Worm (Caenorhabditis elegans) whole organism, late embryonic: ENCODE data around the gene W06H8.6.

Source experiments
- C08G9.2 ChIP-seq: sonication (generic microtip); optimal IDR thresholded peaks from 2 replicates; lab custom pipeline; 2016; ENCODE audit warnings: mild to moderate bottlenecking, missing genetic modification characterization, moderate library complexity, missing compliant biosample characterization
- C38D4.7 ChIP-seq: fragments of 200-800 bp; sonication (Bioruptor generic); optimal IDR thresholded peaks from 2 replicates; lab custom pipeline; 2018; ENCODE audit warnings: mild to moderate bottlenecking, missing genetic modification characterization, moderate library complexity, missing compliant biosample characterization
- K02D7.2 ChIP-seq: sonication (generic microtip); optimal IDR thresholded peaks from 2 replicates; lab custom pipeline; 2017; ENCODE audit warnings: mild to moderate bottlenecking, missing genetic modification characterization, missing compliant biosample characterization
- K09A11.1 ChIP-seq: sonication (generic microtip); optimal IDR thresholded peaks from 2 replicates; lab custom pipeline; 2017; ENCODE audit warnings: antibody characterized with exemption, mild to moderate bottlenecking, missing genetic modification characterization, missing compliant biosample characterization; ENCODE audit not compliant: insufficient read depth
- T23F11.4 ChIP-seq: fragments of 200-800 bp; sonication (Bioruptor generic); optimal IDR thresholded peaks from 2 replicates; lab custom pipeline; 2018; ENCODE audit warnings: mild to moderate bottlenecking, missing genetic modification characterization, missing compliant biosample characterization
- ama-1 ChIP-seq: fragments of 150-350 bp; optimal IDR thresholded peaks from 2 replicates; lab custom pipeline; 2014
- ceh-14 ChIP-seq: sonication (generic microtip); optimal IDR thresholded peaks from 2 replicates; lab custom pipeline; 2016; ENCODE audit warnings: missing genotype, missing genetic modification characterization, missing compliant biosample characterization
- ceh-18 ChIP-seq: sonication (generic microtip); optimal IDR thresholded peaks from 2 replicates; lab custom pipeline; 2016; ENCODE audit warnings: missing genetic modification characterization, missing compliant biosample characterization
- ceh-19 ChIP-seq: fragments of 200-800 bp; sonication (Bioruptor generic); optimal IDR thresholded peaks from 2 replicates; lab custom pipeline; 2018; ENCODE audit warnings: mild to moderate bottlenecking, missing genetic modification characterization, missing compliant biosample characterization
- ceh-2 ChIP-seq: sonication (generic microtip); optimal IDR thresholded peaks from 2 replicates; lab custom pipeline; 2016; ENCODE audit warnings: missing genotype, missing genetic modification characterization, missing compliant biosample characterization
- ceh-45 ChIP-seq: fragments of 200-800 bp; sonication (Bioruptor generic); IDR thresholded peaks from 2 replicates; pipeline ENCODE4 v1.3.6; 2022; ENCODE audit warnings: missing genetic modification reagents, missing genetic modification characterization, missing compliant biosample characterization
- ceh-6 ChIP-seq: fragments of 200-800 bp; sonication (Bioruptor generic); optimal IDR thresholded peaks from 2 replicates; lab custom pipeline; 2018; ENCODE audit warnings: mild to moderate bottlenecking, missing genetic modification characterization, missing compliant biosample characterization
- ceh-9 ChIP-seq: sonication (generic microtip); optimal IDR thresholded peaks from 2 replicates; lab custom pipeline; 2016; ENCODE audit warnings: mild to moderate bottlenecking, missing genetic modification characterization, inconsistent platforms, missing compliant biosample characterization
- dmd-4 ChIP-seq: sonication (generic microtip); optimal IDR thresholded peaks from 2 replicates; lab custom pipeline; 2016; ENCODE audit warnings: borderline replicate concordance, missing genetic modification characterization, missing compliant biosample characterization
- dve-1 ChIP-seq: sonication (generic microtip); optimal IDR thresholded peaks from 2 replicates; lab custom pipeline; 2017; ENCODE audit warnings: antibody characterized with exemption, mild to moderate bottlenecking, missing genetic modification characterization, missing compliant biosample characterization
- elt-2 ChIP-seq: sonication (generic microtip); optimal IDR thresholded peaks from 2 replicates; lab custom pipeline; 2016; ENCODE audit warnings: missing genetic modification reagents, missing genetic modification characterization, missing compliant biosample characterization
- fax-1 ChIP-seq: sonication (generic microtip); optimal IDR thresholded peaks from 2 replicates; lab custom pipeline; 2016; ENCODE audit warnings: missing genotype, missing genetic modification characterization, missing compliant biosample characterization
- fkh-10 ChIP-seq: fragments of 150-350 bp; optimal IDR thresholded peaks from 2 replicates; lab custom pipeline; 2014; ENCODE audit warnings: missing biosample characterization, missing genetic modification reagents, missing genetic modification characterization
- fkh-6 ChIP-seq: sonication (generic microtip); optimal IDR thresholded peaks from 2 replicates; lab custom pipeline; 2016; ENCODE audit warnings: missing genetic modification characterization, missing compliant biosample characterization
- gmeb-2 ChIP-seq: sonication (generic microtip); optimal IDR thresholded peaks from 2 replicates; lab custom pipeline; 2016; ENCODE audit warnings: missing genetic modification characterization, inconsistent platforms, missing compliant biosample characterization
- hlh-13 ChIP-seq: fragments of 200-800 bp; sonication (Bioruptor generic); optimal IDR thresholded peaks from 2 replicates; lab custom pipeline; 2018; ENCODE audit warnings: mild to moderate bottlenecking, missing genetic modification characterization, missing compliant biosample characterization
- hlh-15 ChIP-seq: sonication (generic microtip); optimal IDR thresholded peaks from 2 replicates; lab custom pipeline; 2016; ENCODE audit warnings: missing genetic modification characterization, missing compliant biosample characterization
- hlh-30 ChIP-seq: sonication (generic microtip); optimal IDR thresholded peaks from 2 replicates; lab custom pipeline; 2017; ENCODE audit warnings: antibody characterized with exemption, missing genetic modification characterization, missing compliant biosample characterization; ENCODE audit not compliant: insufficient read depth
- hlh-8 ChIP-seq: sonication (generic microtip); optimal IDR thresholded peaks from 2 replicates; lab custom pipeline; 2016; ENCODE audit warnings: missing genotype, missing genetic modification characterization, missing compliant biosample characterization
- madf-2 ChIP-seq: sonication (generic microtip); optimal IDR thresholded peaks from 2 replicates; lab custom pipeline; 2017; ENCODE audit warnings: missing genetic modification characterization, missing compliant biosample characterization
- mec-3 ChIP-seq: sonication (generic microtip); optimal IDR thresholded peaks from 2 replicates; lab custom pipeline; 2016; ENCODE audit warnings: borderline replicate concordance, missing genetic modification characterization, missing compliant biosample characterization
- pax-1 ChIP-seq: fragments of 150-350 bp; optimal IDR thresholded peaks from 2 replicates; lab custom pipeline; 2014; ENCODE audit warnings: missing biosample characterization, missing genetic modification characterization
- pha-2 ChIP-seq: sonication (generic microtip); optimal IDR thresholded peaks from 2 replicates; lab custom pipeline; 2017; ENCODE audit warnings: mild to moderate bottlenecking, missing genetic modification characterization, missing compliant biosample characterization
- pha-4 ChIP-seq: fragments of 150-350 bp; optimal IDR thresholded peaks from 2 replicates; lab custom pipeline; 2018; ENCODE audit warnings: missing biosample characterization, missing genetic modification reagents, missing genetic modification characterization
- pqm-1 ChIP-seq: sonication (generic microtip); optimal IDR thresholded peaks from 2 replicates; lab custom pipeline; 2016; ENCODE audit warnings: missing genetic modification characterization, missing compliant biosample characterization
- pros-1 ChIP-seq: fragments of 150-350 bp; optimal IDR thresholded peaks from 2 replicates; lab custom pipeline; 2014; ENCODE audit warnings: missing biosample characterization, missing genetic modification reagents, missing genetic modification characterization
- rnt-1 ChIP-seq: sonication (generic microtip); optimal IDR thresholded peaks from 2 replicates; lab custom pipeline; 2016; ENCODE audit warnings: missing genetic modification characterization, missing compliant biosample characterization
- sox-2 ChIP-seq: fragments of 200-800 bp; sonication (Bioruptor generic); IDR thresholded peaks from 2 replicates; pipeline ENCODE4 v1.3.6; 2022; ENCODE audit warnings: missing genetic modification reagents, missing genetic modification characterization, missing compliant biosample characterization
- sox-4 ChIP-seq: sonication (generic microtip); optimal IDR thresholded peaks from 2 replicates; lab custom pipeline; 2017; ENCODE audit warnings: mild to moderate bottlenecking, missing genetic modification characterization, inconsistent platforms, missing compliant biosample characterization
- tbx-2 ChIP-seq: sonication (generic microtip); optimal IDR thresholded peaks from 2 replicates; lab custom pipeline; 2016; ENCODE audit warnings: missing genetic modification characterization, missing compliant biosample characterization
- tbx-7 ChIP-seq: sonication (generic microtip); optimal IDR thresholded peaks from 2 replicates; lab custom pipeline; 2016; ENCODE audit warnings: missing genotype, missing genetic modification characterization, missing compliant biosample characterization
- unc-3 ChIP-seq, 2 experiments: fragments of 200-800 bp in 1 of 2; sonication (Bioruptor generic) in 1 of 2; sonication (generic microtip) in 1 of 2; conservative IDR thresholded peaks in 1 of 2; optimal IDR thresholded peaks in 1 of 2; 2 replicates each; pipeline versions ENCODE4 v1.3.6 to Lab custom; 2016 to 2022; ENCODE audit warnings: missing compliant biosample characterization in 2 of 2, missing genetic modification characterization in 2 of 2, missing genetic modification reagents in 1 of 2
- unc-42 ChIP-seq: sonication (generic microtip); optimal IDR thresholded peaks from 2 replicates; lab custom pipeline; 2016; ENCODE audit warnings: missing genotype, missing genetic modification characterization, missing compliant biosample characterization
- unc-86 ChIP-seq: sonication (generic microtip); optimal IDR thresholded peaks from 2 replicates; lab custom pipeline; 2016; ENCODE audit warnings: missing genetic modification characterization, missing compliant biosample characterization
- zip-5 ChIP-seq: sonication (generic microtip); optimal IDR thresholded peaks from 2 replicates; lab custom pipeline; 2016; ENCODE audit warnings: missing genetic modification characterization, missing compliant biosample characterization
- ztf-16 ChIP-seq: sonication (generic microtip); optimal IDR thresholded peaks from 2 replicates; lab custom pipeline; 2017; ENCODE audit warnings: missing genetic modification characterization, missing compliant biosample characterization

Gene W06H8.6

ce11 chrV:6222171-6222733, 4.6 kb downstream of the W06H8.6 start:
- no peak for TF ChIP-seq pha-4 (tag; lab: Kevin White, UChicago)
- peak; percentile 13 for TF ChIP-seq C08G9.2
- TF ChIP-seq sox-4 (tag; lab: Kevin White, UChicago), result no peak
- no peak for TF ChIP-seq T23F11.4 (GFP tag; lab: Kevin White, UChicago)
- TF ChIP-seq dmd-4 (tag; lab: Kevin White, UChicago), result peak; percentile 36
- no peak for TF ChIP-seq unc-42 (tag; lab: Kevin White, UChicago)
- peak; percentile 52 for TF ChIP-seq hlh-13
- no peak for TF ChIP-seq unc-3 (GFP tag; conservative IDR thresholded peaks at IDR 0.05; lab: Robert Waterston, UW)
- no peak for TF ChIP-seq unc-3 (tag; optimal IDR thresholded peaks at IDR 0.05; lab: Kevin White, UChicago)
- no peak for TF ChIP-seq fkh-10 (GFP tag; lab: Kevin White, UChicago)
- TF ChIP-seq ztf-16 (tag; lab: Kevin White, UChicago), result no peak
- no peak for TF ChIP-seq tbx-2
- TF ChIP-seq pros-1 (tag; lab: Kevin White, UChicago), result no peak

- TF ChIP-seq ceh-2 (tag; lab: Kevin White, UChicago) (no peak), dve-1 (tag; lab: Kevin White, UChicago) (no peak), K02D7.2 (tag; lab: Kevin White, UChicago) (no peak), rnt-1 (tag; lab: Kevin White, UChicago) (no peak), unc-86 (no peak), hlh-8 (tag; lab: Kevin White, UChicago) (no peak), C38D4.7 (GFP tag; lab: Kevin White, UChicago) (no peak), pax-1 (no peak), ceh-18 (tag; lab: Kevin White, UChicago) (no peak), dmd-4 (tag; lab: Kevin White, UChicago) (no peak), fkh-6 (tag; lab: Kevin White, UChicago) (no peak)
Measured at ce11 chrV:6221292-6221691, 5.5 kb downstream of the W06H8.6 start.

ce11 chrV:6220752-6221151, 6.1 kb downstream of the W06H8.6 start:
- TF ChIP-seq ama-1, result peak; percentile 71
- no peak for TF ChIP-seq gmeb-2 (tag; lab: Kevin White, UChicago)

ce11 chrV:6217834-6218233, 9.0 kb downstream of the W06H8.6 start, which contains the start of gene str-206:
Gene str-206 (plus strand): TSS chrV:6218134.
- TF ChIP-seq hlh-30 (tag; lab: Kevin White, UChicago) (no peak), pax-1 (no peak), pha-2 (tag; lab: Kevin White, UChicago) (no peak), elt-2 (no peak), T23F11.4 (GFP tag; lab: Kevin White, UChicago) (no peak), hlh-15 (tag; lab: Kevin White, UChicago) (no peak), K09A11.1 (tag; lab: Kevin White, UChicago) (no peak), zip-5 (tag; lab: Kevin White, UChicago) (no peak), ceh-45 (GFP tag; lab: Robert Waterston, UW) (no peak), unc-86 (no peak), mec-3 (no peak), C38D4.7 (GFP tag; lab: Kevin White, UChicago) (no peak), hlh-13 (no peak), ceh-19 (no peak), dve-1 (tag; lab: Kevin White, UChicago) (no peak)
- TF ChIP-seq, all 69 proteins: peak for 0

ce11 chrV:6217142-6217541, 9.7 kb downstream of the W06H8.6 start:
- TF ChIP-seq T23F11.4 (GFP tag; lab: Kevin White, UChicago) (no peak), ceh-9 (tag; lab: Kevin White, UChicago) (no peak), ceh-6 (GFP tag; lab: Kevin White, UChicago) (no peak), hlh-13 (no peak), ceh-45 (GFP tag; lab: Robert Waterston, UW) (no peak), mec-3 (no peak), madf-2 (tag; lab: Kevin White, UChicago) (no peak), ceh-14 (tag; lab: Kevin White, UChicago) (no peak), pros-1 (tag; lab: Kevin White, UChicago) (no peak), hlh-15 (tag; lab: Kevin White, UChicago) (no peak), sox-2 (GFP tag; lab: Robert Waterston, UW) (no peak), fax-1 (tag; lab: Kevin White, UChicago) (no peak), pqm-1 (tag; lab: Kevin White, UChicago) (no peak), ceh-2 (tag; lab: Kevin White, UChicago) (no peak), tbx-7 (no peak), pax-1 (no peak), dve-1 (tag; lab: Kevin White, UChicago) (no peak), ztf-16 (tag; lab: Kevin White, UChicago) (no peak)
